Fruit fly (Drosophila melanogaster) whole organism, adult: ENCODE data around the gene Eig71Eb.

ENCODE experiments used
- CG12768 ChIP-seq: fragments of 200-800 bp; sonication (Bioruptor generic); optimal IDR thresholded peaks from 2 replicates; lab custom pipeline; 2017; ENCODE audit warnings: missing biosample characterization, missing genetic modification characterization, mild to moderate bottlenecking, moderate library complexity, missing genetic modification reagents
- CG1620 ChIP-seq: fragments of 200-800 bp; sonication (Bioruptor generic); optimal IDR thresholded peaks from 2 replicates; lab custom pipeline; 2016; ENCODE audit warnings: missing biosample characterization, missing genetic modification characterization
- CG33017 ChIP-seq: fragments of 200-800 bp; sonication (Bioruptor generic); optimal IDR thresholded peaks from 2 replicates; lab custom pipeline; 2018; ENCODE audit warnings: missing biosample characterization, mild to moderate bottlenecking, missing genetic modification characterization, moderate library complexity
- CG7045 ChIP-seq: fragments of 200-800 bp; sonication (Bioruptor generic); optimal IDR thresholded peaks from 2 replicates; lab custom pipeline; 2017; ENCODE audit warnings: missing biosample characterization, mild to moderate bottlenecking, missing genetic modification characterization
- CG7101 ChIP-seq: fragments of 200-800 bp; sonication (Bioruptor generic); optimal IDR thresholded peaks from 2 replicates; lab custom pipeline; 2018; ENCODE audit warnings: missing biosample characterization, mild to moderate bottlenecking, missing genetic modification characterization, moderate library complexity
- Clk ChIP-seq: fragments of 200-800 bp; sonication (Bioruptor generic); optimal IDR thresholded peaks from 2 replicates; lab custom pipeline; 2017; ENCODE audit warnings: missing biosample characterization, missing genetic modification characterization
- Crg-1 ChIP-seq: fragments of 200-800 bp; sonication (Bioruptor generic); optimal IDR thresholded peaks from 2 replicates; lab custom pipeline; 2016; ENCODE audit warnings: missing biosample characterization, missing genetic modification characterization
- Hr96 ChIP-seq: fragments of 200-800 bp; sonication (Bioruptor generic); optimal IDR thresholded peaks from 2 replicates; lab custom pipeline; 2016; ENCODE audit warnings: missing biosample characterization, missing genetic modification characterization
- cic ChIP-seq: fragments of 200-800 bp; sonication (Bioruptor generic); optimal IDR thresholded peaks from 2 replicates; lab custom pipeline; 2017; ENCODE audit warnings: missing biosample characterization, mild to moderate bottlenecking, missing genetic modification characterization, moderate library complexity
- kay ChIP-seq: fragments of 200-800 bp; sonication (Bioruptor generic); peaks from one replicate; lab custom pipeline; 2016; ENCODE audit warnings: missing biosample characterization, missing genetic modification characterization, borderline replicate concordance

DNA sequence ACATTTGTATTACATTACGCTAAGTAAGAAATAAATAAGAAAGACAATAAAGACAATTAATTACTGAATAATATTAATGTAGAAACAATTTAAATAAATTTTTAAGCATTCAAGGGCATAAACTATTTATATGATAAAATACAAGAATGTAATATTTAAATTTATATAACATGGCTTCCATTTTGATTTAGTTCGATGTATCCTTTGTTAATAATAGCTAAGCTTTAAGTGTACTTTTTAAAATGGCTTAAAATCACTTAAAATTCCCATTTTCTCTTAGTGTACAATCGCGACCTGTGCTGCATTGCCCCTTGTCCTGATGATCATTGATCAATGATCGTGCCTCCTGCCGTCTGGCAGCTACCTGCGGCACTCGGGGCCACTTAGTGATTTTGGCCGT, 20.7 kb downstream of the Eig71Eb start:
- TF ChIP-seq CG33017: no peak
- TF ChIP-seq Crg-1 (GFP tag; lab: Kevin White, UChicago): no peak
- TF ChIP-seq kay: no peak
- TF ChIP-seq Clk (GFP tag; lab: Kevin White, UChicago): no peak
- TF ChIP-seq Hr96 (GFP tag; lab: Kevin White, UChicago): no peak
- TF ChIP-seq cic: no peak
- TF ChIP-seq CG7101 (tag; lab: Kevin White, UChicago): no peak
- TF ChIP-seq CG12768 (GFP tag; lab: Kevin White, UChicago): no peak
- no peak for TF ChIP-seq CG7045 (GFP tag; lab: Kevin White, UChicago)
- no peak for TF ChIP-seq CG1620 (GFP tag; lab: Kevin White, UChicago)
